Fruit fly (Drosophila melanogaster): ENCODE measurements around the gene CG10646.
A peak's percentile ranks its signal among the peaks of the same experiment; 100 is the strongest.

The CG10646 gene

dm6 chr3L:12503865-12504650 is at the start of gene CG10646, which contains the start of gene vih (continued):
- peak; percentile 55; the same call in 1 of the 2 replicates for TF ChIP-seq GATAe (GFP tag; conservative IDR thresholded peaks at IDR 0.05)
- TF ChIP-seq pb (GFP tag; optimal IDR thresholded peaks at IDR 0.05), result no peak
- peak; percentile 70 for TF ChIP-seq CG17829 (tag; optimal IDR thresholded peaks at IDR 0.05)
- no peak for TF ChIP-seq Abd-B (GFP tag; optimal IDR thresholded peaks at IDR 0.05)
- TF ChIP-seq lmd (GFP tag; IDR thresholded peaks at IDR 0.05), result no peak
- TF ChIP-seq CG30431 (GFP tag; optimal IDR thresholded peaks at IDR 0.05), result no peak
- no peak for TF ChIP-seq bab2 (GFP tag; optimal IDR thresholded peaks at IDR 0.05)
- TF ChIP-seq knrl (GFP tag; IDR thresholded peaks at IDR 0.05; ENCODE audit: partially characterized antibody), result 0 out of 3 replicates have a peak, but pooled peaks have one; percentile 23
- TF ChIP-seq CG11085 (GFP tag; IDR thresholded peaks at IDR 0.05), result no peak
- no peak for TF ChIP-seq klu (GFP tag; IDR thresholded peaks at IDR 0.05)
- no peak for TF ChIP-seq gem (tag; optimal IDR thresholded peaks at IDR 0.05)
- peak; percentile 7; the same call in 1 of the 2 replicates for TF ChIP-seq sob (GFP tag; IDR thresholded peaks at IDR 0.05)
- TF ChIP-seq NC2β (GFP tag; optimal IDR thresholded peaks at IDR 0.05), result no peak
- no peak for TF ChIP-seq ash1 (GFP tag; optimal IDR thresholded peaks at IDR 0.05)
- TF ChIP-seq fu2 (GFP tag; optimal IDR thresholded peaks at IDR 0.05), result no peak
- peak; percentile 57 for TF ChIP-seq lab (GFP tag; optimal IDR thresholded peaks at IDR 0.05)
- no peak for TF ChIP-seq CG1792 (GFP tag; optimal IDR thresholded peaks at IDR 0.05)
- 0 out of 2 replicates have a peak, but pooled peaks have one; percentile 29 for TF ChIP-seq al (GFP tag; IDR thresholded peaks at IDR 0.05)
- no peak for TF ChIP-seq sim (GFP tag; IDR thresholded peaks at IDR 0.05)
- peak in 1 of 2 experiments; percentile 9 for TF ChIP-seq chif (GFP tag; optimal IDR thresholded peaks at IDR 0.05)
- no peak for TF ChIP-seq CG4730 (GFP tag; IDR thresholded peaks at IDR 0.05)
- peak; percentile 7 for TF ChIP-seq tup (GFP tag; optimal IDR thresholded peaks at IDR 0.05)
- no peak for TF ChIP-seq ara (GFP tag; IDR thresholded peaks at IDR 0.05)
- no peak for TF ChIP-seq CG1024 (GFP tag; IDR thresholded peaks at IDR 0.05)
- no peak for TF ChIP-seq CG5180 (GFP tag; optimal IDR thresholded peaks at IDR 0.05)
- TF ChIP-seq CG13894 (tag; optimal IDR thresholded peaks at IDR 0.05), result peak; percentile 18
- no peak for TF ChIP-seq Doc2 (GFP tag; IDR thresholded peaks at IDR 0.05)
- TF ChIP-seq CG12942 (GFP tag; optimal IDR thresholded peaks at IDR 0.05), result peak; percentile 7
- TF ChIP-seq NK7.1 (GFP tag; optimal IDR thresholded peaks at IDR 0.05), result no peak
- peak; percentile 32 for TF ChIP-seq lbe (GFP tag; optimal IDR thresholded peaks at IDR 0.05)
- TF ChIP-seq Atf3 (GFP tag; optimal IDR thresholded peaks at IDR 0.05), result no peak
- TF ChIP-seq CG10654 (GFP tag; optimal IDR thresholded peaks at IDR 0.05), result peak; percentile 79
- TF ChIP-seq C15 (GFP tag; IDR thresholded peaks at IDR 0.05), result no peak
- peak; percentile 32 for TF ChIP-seq PHDP (tag; optimal IDR thresholded peaks at IDR 0.05)
- TF ChIP-seq Dip2 (GFP tag; IDR thresholded peaks at IDR 0.05), result no peak
- peak in 1 of 2 experiments; percentile 28 for TF ChIP-seq Pdp1 (GFP tag; optimal IDR thresholded peaks at IDR 0.05)
- TF ChIP-seq Kr (GFP tag; optimal IDR thresholded peaks at IDR 0.05), result no peak
- TF ChIP-seq CG12071 (GFP tag; optimal IDR thresholded peaks at IDR 0.05), result no peak
- peak; percentile 33 for TF ChIP-seq Side (GFP tag; optimal IDR thresholded peaks at IDR 0.05)
- no peak for TF ChIP-seq crc (GFP tag; optimal IDR thresholded peaks at IDR 0.05)
- TF ChIP-seq pan (optimal IDR thresholded peaks at IDR 0.05), result no peak
- peak in 1 of 2 experiments; percentile 47 for TF ChIP-seq pan (GFP tag; optimal IDR thresholded peaks at IDR 0.05 in 1 of 2, IDR thresholded peaks at IDR 0.05 in 1 of 2)
- TF ChIP-seq kni (GFP tag; optimal IDR thresholded peaks at IDR 0.05), result no peak
- 0 out of 2 replicates have a peak, but pooled peaks have one; percentile 6 for TF ChIP-seq CG14441 (GFP tag; IDR thresholded peaks at IDR 0.05)
- no peak; the same call in 2 of the 3 replicates for TF ChIP-seq zfh1 (GFP tag; IDR thresholded peaks at IDR 0.05)
- no peak for TF ChIP-seq vnd (GFP tag; IDR thresholded peaks at IDR 0.05; ENCODE audit: partially characterized antibody)
- no peak for TF ChIP-seq Bteb2 (GFP tag; optimal IDR thresholded peaks at IDR 0.05)
- TF ChIP-seq amos (GFP tag; IDR thresholded peaks at IDR 0.05; ENCODE audit: partially characterized antibody), result no peak; the same call in 1 of the 2 replicates
- TF ChIP-seq gsb-n (tag; optimal IDR thresholded peaks at IDR 0.05), result peak; percentile 37
